Worm (Caenorhabditis elegans) whole organism, young adult: ENCODE data around the gene Y105C5A.15.
A peak's percentile ranks its signal among the peaks of the same experiment; 100 is the strongest.

Experiments used
- B0035.1 ChIP-seq: sonication (generic microtip); optimal IDR thresholded peaks from 2 replicates; lab custom pipeline; 2016; ENCODE audit warnings: missing genetic modification characterization, mild to moderate bottlenecking, missing compliant biosample characterization, missing genotype, missing genetic modification reagents
- B0336.3 ChIP-seq: fragments of 200-800 bp; sonication (Bioruptor generic); IDR thresholded peaks from 2 replicates; pipeline ENCODE4 v1.3.6; 2022; ENCODE audit warnings: missing genetic modification characterization, missing compliant biosample characterization
- C06A6.2 ChIP-seq: fragments of 200-800 bp; sonication (Bioruptor generic); conservative IDR thresholded peaks from 2 replicates; pipeline ENCODE4 v1.3.6; 2022; ENCODE audit warnings: missing genetic modification characterization, missing compliant biosample characterization
- F33H1.4 ChIP-seq: fragments of 200-800 bp; sonication (Bioruptor generic); IDR thresholded peaks from 2 replicates; pipeline ENCODE4 v1.3.6; 2022; ENCODE audit warnings: missing genetic modification reagents, missing genetic modification characterization, missing compliant biosample characterization
- F39B2.1 ChIP-seq: fragments of 200-800 bp; sonication (Bioruptor generic); IDR thresholded peaks from 2 replicates; pipeline ENCODE4 v1.3.6; 2022; ENCODE audit warnings: missing genetic modification reagents, missing genetic modification characterization, missing compliant biosample characterization
- F57C9.4 ChIP-seq: sonication (generic microtip); optimal IDR thresholded peaks from 2 replicates; lab custom pipeline; 2017; ENCODE audit warnings: mild to moderate bottlenecking, missing genetic modification characterization, missing compliant biosample characterization
- K11D2.4 ChIP-seq: fragments of 200-800 bp; sonication (Bioruptor generic); IDR thresholded peaks from 2 replicates; pipeline ENCODE4 v1.3.6; 2022; ENCODE audit warnings: missing genetic modification reagents, missing genetic modification characterization, missing compliant biosample characterization
- T07F8.4 ChIP-seq: sonication (generic microtip); optimal IDR thresholded peaks from 2 replicates; lab custom pipeline; 2016; ENCODE audit warnings: mild to moderate bottlenecking, missing genetic modification characterization, moderate library complexity, missing compliant biosample characterization
- T26A5.8 ChIP-seq: sonication (generic microtip); optimal IDR thresholded peaks from 2 replicates; lab custom pipeline; 2016; ENCODE audit warnings: missing genetic modification characterization, missing compliant biosample characterization
- Y53F4B.3 ChIP-seq: fragments of 200-800 bp; sonication (Bioruptor generic); IDR thresholded peaks from 2 replicates; pipeline ENCODE4 v1.3.6; 2022; ENCODE audit warnings: missing genetic modification reagents, missing genetic modification characterization, missing compliant biosample characterization
- Y56A3A.18 ChIP-seq: fragments of 200-800 bp; sonication (Bioruptor generic); IDR thresholded peaks from 2 replicates; pipeline ENCODE4 v1.3.6; 2022; ENCODE audit warnings: missing genetic modification reagents, missing genetic modification characterization, missing compliant biosample characterization
- Y79H2A.3 ChIP-seq: fragments of 200-800 bp; sonication (Bioruptor generic); conservative IDR thresholded peaks from 2 replicates; pipeline ENCODE4 v1.3.6; 2022; ENCODE audit warnings: missing genetic modification reagents, missing genetic modification characterization, missing compliant biosample characterization
- aptf-2 ChIP-seq: fragments of 200-800 bp; sonication (Bioruptor generic); conservative IDR thresholded peaks from 2 replicates; pipeline ENCODE4 v1.3.6; 2022; ENCODE audit warnings: missing genetic modification reagents, missing genetic modification characterization, missing compliant biosample characterization
- atf-7 ChIP-seq: sonication (generic microtip); optimal IDR thresholded peaks from 2 replicates; lab custom pipeline; 2017; ENCODE audit warnings: mild to moderate bottlenecking, missing genetic modification characterization, missing compliant biosample characterization
- bed-2 ChIP-seq: fragments of 200-800 bp; sonication (Bioruptor generic); IDR thresholded peaks from 2 replicates; pipeline ENCODE4 v1.3.6; 2022; ENCODE audit warnings: missing genetic modification reagents, missing genetic modification characterization, missing compliant biosample characterization
- ccch-3 ChIP-seq: fragments of 200-800 bp; sonication (Bioruptor generic); optimal IDR thresholded peaks from 2 replicates; lab custom pipeline; 2018; ENCODE audit warnings: mild to moderate bottlenecking, missing genetic modification characterization, missing compliant biosample characterization
- ceh-40 ChIP-seq: fragments of 200-800 bp; sonication (Bioruptor generic); IDR thresholded peaks from 2 replicates; pipeline ENCODE4 v1.3.6; 2022; ENCODE audit warnings: missing genetic modification characterization, missing compliant biosample characterization
- ceh-79 ChIP-seq: sonication (generic microtip); optimal IDR thresholded peaks from 2 replicates; lab custom pipeline; 2017; ENCODE audit warnings: mild to moderate bottlenecking, missing genetic modification characterization, missing compliant biosample characterization
- ceh-91 ChIP-seq: fragments of 200-800 bp; sonication (Bioruptor generic); IDR thresholded peaks from 2 replicates; pipeline ENCODE4 v1.3.6; 2022; ENCODE audit warnings: missing genetic modification reagents, missing genetic modification characterization, missing compliant biosample characterization
- chd-7 ChIP-seq: sonication (generic microtip); optimal IDR thresholded peaks from 2 replicates; lab custom pipeline; 2016; ENCODE audit warnings: mild to moderate bottlenecking, missing genetic modification characterization, moderate library complexity, missing compliant biosample characterization
- die-1 ChIP-seq: sonication (generic microtip); optimal IDR thresholded peaks from 2 replicates; lab custom pipeline; 2016; ENCODE audit warnings: missing genotype, mild to moderate bottlenecking, missing genetic modification characterization, missing compliant biosample characterization
- ets-4 ChIP-seq: fragments of 200-800 bp; sonication (Bioruptor generic); optimal IDR thresholded peaks from 2 replicates; lab custom pipeline; 2018; ENCODE audit warnings: mild to moderate bottlenecking, missing genetic modification characterization, missing compliant biosample characterization
- hmg-20 ChIP-seq: fragments of 200-800 bp; sonication (Bioruptor generic); IDR thresholded peaks from 2 replicates; pipeline ENCODE4 v1.3.6; 2022; ENCODE audit warnings: missing genetic modification reagents, missing genetic modification characterization, missing compliant biosample characterization
- hsf-1 ChIP-seq: fragments of 200-800 bp; sonication (Bioruptor generic); IDR thresholded peaks from 2 replicates; pipeline ENCODE4 v1.3.6; 2022; ENCODE audit warnings: missing genetic modification reagents, missing genetic modification characterization, missing compliant biosample characterization
- let-526 ChIP-seq: fragments of 200-800 bp; sonication (Bioruptor generic); IDR thresholded peaks from 2 replicates; pipeline ENCODE4 v1.3.6; 2022; ENCODE audit warnings: missing genetic modification reagents, missing genetic modification characterization, missing compliant biosample characterization
- let-607 ChIP-seq, 2 experiments: fragments of 200-800 bp in 1 of 2; sonication (Bioruptor generic) in 1 of 2; sonication (generic microtip) in 1 of 2; optimal IDR thresholded peaks; 2 replicates each; lab custom pipeline; 2016 to 2018; ENCODE audit warnings: mild to moderate bottlenecking in 2 of 2, missing compliant biosample characterization in 2 of 2, missing genetic modification characterization in 2 of 2, moderate library complexity in 2 of 2, missing genotype in 1 of 2
- lin-26 ChIP-seq: fragments of 200-800 bp; sonication (Bioruptor generic); IDR thresholded peaks from 2 replicates; pipeline ENCODE4 v1.3.6; 2022; ENCODE audit warnings: missing genetic modification reagents, missing genetic modification characterization, missing compliant biosample characterization
- lin-35 ChIP-seq, 3 experiments: fragments of 150-350 bp in 2 of 3; sonication (generic microtip) in 1 of 3; optimal IDR thresholded peaks; 2 replicates each; lab custom pipeline; 2014 to 2018; ENCODE audit warnings: missing biosample characterization in 3 of 3, missing genetic modification characterization in 3 of 3, missing genetic modification reagents in 3 of 3
- lir-1 ChIP-seq: fragments of 200-800 bp; sonication (Bioruptor generic); conservative IDR thresholded peaks from 2 replicates; pipeline ENCODE4 v1.3.6; 2022; ENCODE audit warnings: missing genetic modification reagents, missing genetic modification characterization, missing compliant biosample characterization
- lsl-1 ChIP-seq: fragments of 200-800 bp; sonication (Bioruptor generic); optimal IDR thresholded peaks from 2 replicates; lab custom pipeline; 2018; ENCODE audit warnings: mild to moderate bottlenecking, missing genetic modification characterization, moderate library complexity, missing compliant biosample characterization
- madf-10 ChIP-seq: sonication (generic microtip); optimal IDR thresholded peaks from 2 replicates; lab custom pipeline; 2016; ENCODE audit warnings: mild to moderate bottlenecking, missing genetic modification characterization, missing compliant biosample characterization
- mxl-1 ChIP-seq: sonication (generic microtip); optimal IDR thresholded peaks from 2 replicates; lab custom pipeline; 2016; ENCODE audit warnings: missing genetic modification characterization, missing compliant biosample characterization
- nfya-1 ChIP-seq: sonication (generic microtip); optimal IDR thresholded peaks from 2 replicates; lab custom pipeline; 2017; ENCODE audit warnings: antibody characterized with exemption, missing compliant biosample characterization, missing genetic modification characterization, borderline replicate concordance; ENCODE audit not compliant: insufficient read depth
- pbrm-1 ChIP-seq: fragments of 200-800 bp; sonication (Bioruptor generic); IDR thresholded peaks from 2 replicates; pipeline ENCODE4 v1.3.6; 2022; ENCODE audit warnings: missing genetic modification reagents, missing genetic modification characterization, missing compliant biosample characterization
- pha-4 ChIP-seq: fragments of 150-350 bp; sonication (generic microtip); optimal IDR thresholded peaks from 2 replicates; lab custom pipeline; 2014; ENCODE audit warnings: missing biosample characterization, missing genetic modification reagents, missing genetic modification characterization
- rpc-1 ChIP-seq, 2 experiments: fragments of 150-350 bp in 1 of 2; sonication (generic microtip) in 1 of 2; optimal IDR thresholded peaks; 2 replicates each; lab custom pipeline; 2014 to 2018; ENCODE audit warnings: missing biosample characterization in 1 of 2, missing genetic modification characterization in 1 of 2, missing genetic modification reagents in 1 of 2, missing genotype in 1 of 2
- snpc-1.3 ChIP-seq: sonication (generic microtip); optimal IDR thresholded peaks from 2 replicates; lab custom pipeline; 2017; ENCODE audit warnings: missing genetic modification characterization, mild to moderate bottlenecking, missing compliant biosample characterization, antibody characterized with exemption, moderate library complexity, missing genotype, missing genetic modification reagents; ENCODE audit not compliant: insufficient read depth
- snpc-4 ChIP-seq, 5 experiments: fragments of 150-350 bp in 1 of 5; sonication (generic microtip) in 4 of 5; optimal IDR thresholded peaks; 2 replicates each; lab custom pipeline; 2014 to 2018; ENCODE audit warnings: missing genetic modification characterization in 5 of 5, missing biosample characterization in 3 of 5, antibody characterized with exemption in 2 of 5, mild to moderate bottlenecking in 2 of 5, missing compliant biosample characterization in 2 of 5, missing genotype in 2 of 5, moderate library complexity in 2 of 5, missing genetic modification reagents in 1 of 5
- somi-1 ChIP-seq: fragments of 200-800 bp; sonication (Bioruptor generic); optimal IDR thresholded peaks from 2 replicates; lab custom pipeline; 2018; ENCODE audit warnings: mild to moderate bottlenecking, missing genetic modification characterization, missing compliant biosample characterization
- sptf-2 ChIP-seq: fragments of 200-800 bp; sonication (Bioruptor generic); optimal IDR thresholded peaks from 2 replicates; lab custom pipeline; 2018; ENCODE audit warnings: mild to moderate bottlenecking, missing genetic modification characterization, missing compliant biosample characterization
- unc-130 ChIP-seq: sonication (generic microtip); optimal IDR thresholded peaks from 2 replicates; lab custom pipeline; 2016; ENCODE audit warnings: missing genetic modification reagents, missing genetic modification characterization, missing compliant biosample characterization
- unc-62 ChIP-seq: fragments of 150-350 bp; optimal IDR thresholded peaks from 2 replicates; lab custom pipeline; 2014; ENCODE audit warnings: missing biosample characterization, missing genetic modification reagents, missing genetic modification characterization
- zim-3 ChIP-seq: sonication (generic microtip); optimal IDR thresholded peaks from 2 replicates; lab custom pipeline; 2017; ENCODE audit warnings: mild to moderate bottlenecking, missing genetic modification characterization, moderate library complexity, missing compliant biosample characterization
- ztf-28 ChIP-seq: fragments of 200-800 bp; sonication (Bioruptor generic); IDR thresholded peaks from 2 replicates; pipeline ENCODE4 v1.3.6; 2022; ENCODE audit warnings: missing genetic modification reagents, missing genetic modification characterization, missing compliant biosample characterization
- ztf-3 ChIP-seq: fragments of 200-800 bp; sonication (Bioruptor generic); optimal IDR thresholded peaks from 2 replicates; lab custom pipeline; 2018; ENCODE audit warnings: mild to moderate bottlenecking, missing genetic modification characterization, missing compliant biosample characterization
- ztf-6 ChIP-seq: fragments of 200-800 bp; sonication (Bioruptor generic); IDR thresholded peaks from 2 replicates; pipeline ENCODE4 v1.3.6; 2022; ENCODE audit warnings: missing genetic modification reagents, missing genetic modification characterization, missing compliant biosample characterization

Y105C5A.15 gene

ce11 chrIV:15693268-15693667, 4.3 kb downstream of the Y105C5A.15 start (continued):
- TF ChIP-seq Y56A3A.18 (GFP tag; lab: Robert Waterston, UW) (peak; percentile 28; the same call in 1 of the 2 replicates), let-607 (tag; optimal IDR thresholded peaks at IDR 0.05; lab: Kevin White, UChicago) (peak in 1 of 2 experiments; percentile 12), sptf-2 (GFP tag; lab: Kevin White, UChicago) (no peak), B0035.1 (tag; lab: Kevin White, UChicago) (no peak), snpc-1.3 (tag; lab: Kevin White, UChicago) (peak; percentile 86), snpc-4 (GFP tag; optimal IDR thresholded peaks at IDR 0.05; lab: Kevin White, UChicago) (peak; percentile 95), snpc-4 (tag; optimal IDR thresholded peaks at IDR 0.05; lab: Kevin White, UChicago) (peak; percentile 52 to 99 (median 98)), hmg-20 (GFP tag; lab: Robert Waterston, UW) (0 out of 2 replicates have a peak, but pooled peaks have one; percentile 15), lin-26 (GFP tag; lab: Robert Waterston, UW) (peak; percentile 97), die-1 (tag; lab: Kevin White, UChicago) (peak; percentile 83), ceh-79 (tag; lab: Kevin White, UChicago) (no peak), atf-7 (no peak), lir-1 (GFP tag; lab: Robert Waterston, UW) (0 out of 2 replicates have a peak, but pooled peaks have one; percentile 14), T26A5.8 (peak; percentile 42), F39B2.1 (no peak), ztf-6 (GFP tag; lab: Robert Waterston, UW) (no peak), bed-2 (GFP tag; lab: Robert Waterston, UW) (no peak), somi-1 (GFP tag; lab: Kevin White, UChicago) (peak; percentile 28), ceh-40 (GFP tag; lab: Robert Waterston, UW) (no peak), lin-35 (GFP tag; optimal IDR thresholded peaks at IDR 0.05; lab: Kevin White, UChicago) (no peak), ceh-91 (GFP tag; lab: Robert Waterston, UW) (no peak), madf-10 (tag; lab: Kevin White, UChicago) (no peak), ets-4 (GFP tag; lab: Kevin White, UChicago) (no peak), chd-7 (tag; lab: Kevin White, UChicago) (peak; percentile 48), Y53F4B.3 (no peak), zim-3 (tag; lab: Kevin White, UChicago) (no peak), lsl-1 (peak; percentile 41), C06A6.2 (GFP tag; lab: Robert Waterston, UW) (no peak), B0336.3 (0 out of 2 replicates have a peak, but pooled peaks have one; percentile 38), ccch-3 (GFP tag; lab: Kevin White, UChicago) (no peak), F33H1.4 (GFP tag; lab: Robert Waterston, UW) (no peak), K11D2.4 (GFP tag; lab: Robert Waterston, UW) (0 out of 2 replicates have a peak, but pooled peaks have one; percentile 48), unc-130 (GFP tag; lab: Kevin White, UChicago) (no peak), hsf-1 (GFP tag; lab: Robert Waterston, UW) (peak; percentile 81), unc-62 (GFP tag; lab: Kevin White, UChicago) (no peak), ztf-28 (no peak), pha-4 (no peak), mxl-1 (tag; lab: Kevin White, UChicago) (peak; percentile 74), pbrm-1 (GFP tag; lab: Robert Waterston, UW) (peak; percentile 55), F57C9.4 (tag; lab: Kevin White, UChicago) (no peak), T07F8.4 (tag; lab: Kevin White, UChicago) (peak; percentile 52), rpc-1 (optimal IDR thresholded peaks at IDR 0.05; lab: Kevin White, UChicago) (peak; percentile 79), rpc-1 (tag; optimal IDR thresholded peaks at IDR 0.05; lab: Kevin White, UChicago) (peak; percentile 95), aptf-2 (GFP tag; lab: Robert Waterston, UW) (no peak), Y79H2A.3 (no peak), let-526 (GFP tag; lab: Robert Waterston, UW) (no peak), nfya-1 (no peak), ztf-3 (GFP tag; lab: Kevin White, UChicago) (no peak)
